Worm (Caenorhabditis elegans): ENCODE data around the gene Y54F10AR.1.

ce11 chrIII:2603671-2604070, 28.2 kb upstream of the Y54F10AR.1 start, which contains the start of gene Y71H2B.11:
- TF ChIP-seq lin-39 (tag; optimal IDR thresholded peaks at IDR 0.05) (no peak), nhr-21 (tag; optimal IDR thresholded peaks at IDR 0.05) (no peak), ceh-82 (tag; optimal IDR thresholded peaks at IDR 0.05) (no peak), ama-1 (optimal IDR thresholded peaks at IDR 0.05) (no peak), ZK546.5 (tag; optimal IDR thresholded peaks at IDR 0.05) (no peak), nhr-77 (tag; optimal IDR thresholded peaks at IDR 0.05) (no peak)
